Worm (Caenorhabditis elegans) whole organism, L4 larva: Measurements from ENCODE around the gene F41B5.12.

Experiments used
- arid-1 ChIP-seq: fragments of 200-800 bp; sonication (Bioruptor generic); conservative IDR thresholded peaks from 2 replicates; pipeline ENCODE4 v1.3.6; 2022; ENCODE audit warnings: missing genetic modification reagents, missing genetic modification characterization, missing compliant biosample characterization
- ceh-44 ChIP-seq: fragments of 200-800 bp; sonication (Bioruptor generic); IDR thresholded peaks from 2 replicates; pipeline ENCODE4 v1.3.6; 2022; ENCODE audit warnings: missing genetic modification reagents, missing genetic modification characterization, missing compliant biosample characterization
- fkh-10 ChIP-seq: fragments of 150-350 bp; optimal IDR thresholded peaks from 2 replicates; lab custom pipeline; 2014; ENCODE audit warnings: missing biosample characterization, missing genetic modification reagents, missing genetic modification characterization
- mdl-1 ChIP-seq, 2 experiments: fragments of 150-350 bp in 1 of 2; sonication (generic microtip) in 1 of 2; optimal IDR thresholded peaks; 2 replicates each; lab custom pipeline; 2014 to 2017; ENCODE audit warnings: missing biosample characterization in 2 of 2, missing genetic modification characterization in 2 of 2
- nhr-237 ChIP-seq: sonication (generic microtip); optimal IDR thresholded peaks from 2 replicates; lab custom pipeline; 2017; ENCODE audit warnings: missing biosample characterization, missing genetic modification characterization
- nhr-28 ChIP-seq: fragments of 150-350 bp; optimal IDR thresholded peaks from 2 replicates; lab custom pipeline; 2014; ENCODE audit warnings: missing biosample characterization, missing genetic modification characterization
- rbr-2 ChIP-seq: sonication (generic microtip); optimal IDR thresholded peaks from 2 replicates; lab custom pipeline; 2016; ENCODE audit warnings: missing genotype, missing genetic modification characterization, missing compliant biosample characterization
- zip-11 ChIP-seq: fragments of 200-800 bp; sonication (Bioruptor generic); IDR thresholded peaks from 2 replicates; pipeline ENCODE4 v1.3.6; 2022; ENCODE audit warnings: missing genetic modification characterization, missing compliant biosample characterization
- ztf-11 ChIP-seq: fragments of 150-350 bp; optimal IDR thresholded peaks from 2 replicates; lab custom pipeline; 2014; ENCODE audit warnings: missing biosample characterization, missing genetic modification characterization

DNA sequence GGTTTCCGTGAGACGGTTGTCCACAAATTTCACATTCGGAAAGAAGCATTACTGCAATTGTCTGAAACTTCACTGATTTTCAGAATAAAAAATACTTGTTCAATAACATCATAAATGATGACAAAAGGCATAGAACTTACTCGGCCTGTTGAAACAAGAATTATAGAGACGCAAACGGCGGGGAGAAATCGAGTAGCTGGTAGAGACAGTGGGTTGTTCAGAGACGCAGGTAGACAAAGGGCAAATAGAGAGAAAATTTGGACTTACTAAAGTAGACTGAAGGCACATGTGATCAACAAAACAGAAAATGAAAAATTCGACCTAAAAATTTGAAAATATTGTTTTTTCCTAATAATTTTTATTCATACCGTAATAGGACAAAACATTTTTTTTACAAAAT is 1.0 kb upstream of the F41B5.12 start, which contains the start of gene nhr-182:
- TF ChIP-seq ztf-11 (tag; lab: Kevin White, UChicago) (no peak), mdl-1 (tag; optimal IDR thresholded peaks at IDR 0.05; lab: Kevin White, UChicago) (no peak), zip-11 (no peak), nhr-28 (tag; lab: Kevin White, UChicago) (peak; percentile 25), ceh-44 (GFP tag; lab: Robert Waterston, UW) (no peak), fkh-10 (GFP tag; lab: Kevin White, UChicago) (no peak), rbr-2 (tag; lab: Kevin White, UChicago) (no peak), arid-1 (GFP tag; lab: Robert Waterston, UW) (no peak), nhr-237 (no peak)
